Fruit fly (Drosophila melanogaster) whole organism, embryonic: Measurements from ENCODE around the gene RpL36.

Experiments
- CG10543 ChIP-seq: fragments of 200-800 bp; sonication (Bioruptor generic); optimal IDR thresholded peaks from 3 replicates; lab custom pipeline; 2017; ENCODE audit warnings: missing biosample characterization, mild to moderate bottlenecking, missing genetic modification characterization, moderate library complexity
- CG18262 ChIP-seq: fragments of 200-800 bp; optimal IDR thresholded peaks from 3 replicates; lab custom pipeline; 2019; ENCODE audit warnings: missing biosample characterization, mild to moderate bottlenecking, missing genetic modification characterization, moderate library complexity
- CG1832 ChIP-seq: fragments of 200-800 bp; sonication (Bioruptor generic); optimal IDR thresholded peaks from 2 replicates; lab custom pipeline; 2017; ENCODE audit warnings: missing biosample characterization, mild to moderate bottlenecking, missing genetic modification characterization, inconsistent platforms
- CG2116 ChIP-seq: fragments of 200-800 bp; sonication (Bioruptor generic); optimal IDR thresholded peaks from 3 replicates; lab custom pipeline; 2018; ENCODE audit warnings: missing biosample characterization, mild to moderate bottlenecking, missing genetic modification characterization
- CG7987 ChIP-seq: fragments of 200-800 bp; sonication (Bioruptor generic); optimal IDR thresholded peaks from 2 replicates; lab custom pipeline; 2018; ENCODE audit warnings: missing biosample characterization, mild to moderate bottlenecking, missing genetic modification characterization, moderate library complexity
- CG8924 ChIP-seq: fragments of 200-800 bp; optimal IDR thresholded peaks from 3 replicates; lab custom pipeline; 2019; ENCODE audit warnings: missing biosample characterization, mild to moderate bottlenecking, missing genetic modification characterization, moderate library complexity
- D ChIP-seq, 2 experiments: fragments of 200-800 bp in 1 of 2; fragments of >200 bp in 1 of 2; sonication (Bioruptor generic) in 1 of 2; optimal IDR thresholded peaks; 2 replicates in 1 of 2; 3 replicates in 1 of 2; lab custom pipeline; 2017; ENCODE audit warnings: mild to moderate bottlenecking in 1 of 2, missing biosample characterization in 1 of 2, missing genetic modification characterization in 1 of 2, missing genetic modification reagents in 1 of 2
- Deaf1 ChIP-seq: fragments of 200-800 bp; optimal IDR thresholded peaks from 3 replicates; lab custom pipeline; 2019; ENCODE audit warnings: missing biosample characterization, mild to moderate bottlenecking, missing genetic modification characterization, moderate library complexity
- Ets65A ChIP-seq: fragments of 200-800 bp; sonication (Bioruptor generic); peaks from one replicate; lab custom pipeline; 2016; ENCODE audit warnings: missing biosample characterization, missing genetic modification characterization
- GATAe ChIP-seq: fragments of 200-800 bp; sonication (Bioruptor generic); conservative IDR thresholded peaks from 2 replicates; pipeline ENCODE4 v1.3.6; 2022; ENCODE audit warnings: missing biosample characterization, missing genetic modification characterization
- Hey ChIP-seq: fragments of 200-800 bp; sonication (Bioruptor generic); optimal IDR thresholded peaks from 3 replicates; lab custom pipeline; 2018; ENCODE audit warnings: missing biosample characterization, mild to moderate bottlenecking, missing genetic modification characterization
- HmgZ ChIP-seq: fragments of 200-800 bp; sonication (Bioruptor generic); optimal IDR thresholded peaks from 2 replicates; lab custom pipeline; 2018; ENCODE audit warnings: missing biosample characterization, mild to moderate bottlenecking, missing genetic modification characterization
- Hr78 ChIP-seq, 2 experiments: fragments of 200-800 bp in 1 of 2; fragments of >200 bp in 1 of 2; sonication (Bioruptor generic) in 1 of 2; optimal IDR thresholded peaks; 2 replicates each; lab custom pipeline; 2017 to 2019; ENCODE audit warnings: missing biosample characterization in 2 of 2, missing genetic modification characterization in 2 of 2, mild to moderate bottlenecking in 1 of 2, moderate library complexity in 1 of 2
- Med ChIP-seq: fragments of 200-800 bp; sonication (Bioruptor generic); peaks from one replicate; lab custom pipeline; 2016; ENCODE audit warnings: missing biosample characterization, missing genetic modification characterization, mild to moderate bottlenecking, inconsistent platforms, moderate library complexity
- NC2α ChIP-seq: fragments of 200-800 bp; sonication (Bioruptor generic); optimal IDR thresholded peaks from 2 replicates; lab custom pipeline; 2016; ENCODE audit warnings: missing biosample characterization, missing genetic modification characterization
- Rfx ChIP-seq: fragments of 200-800 bp; sonication (Bioruptor generic); IDR thresholded peaks from 2 replicates; pipeline ENCODE4 v1.3.6; 2022; ENCODE audit warnings: missing biosample characterization, missing genetic modification characterization
- chinmo ChIP-seq: fragments of 200-800 bp; sonication (Bioruptor generic); IDR thresholded peaks from 4 replicates; pipeline ENCODE4 v1.3.6; 2022; ENCODE audit warnings: missing biosample characterization, missing genetic modification characterization; ENCODE audit not compliant: partially characterized antibody
- crol ChIP-seq: fragments of 200-800 bp; sonication (Bioruptor generic); IDR thresholded peaks from 2 replicates; pipeline ENCODE4 v1.3.6; 2022; ENCODE audit warnings: missing biosample characterization, missing genetic modification characterization
- exex ChIP-seq: fragments of 200-800 bp; sonication (Bioruptor generic); optimal IDR thresholded peaks from 4 replicates; lab custom pipeline; 2018; ENCODE audit warnings: missing biosample characterization, mild to moderate bottlenecking, missing genetic modification characterization, moderate library complexity
- gem ChIP-seq: fragments of 200-800 bp; sonication (Bioruptor generic); optimal IDR thresholded peaks from 2 replicates; lab custom pipeline; 2019; ENCODE audit warnings: missing biosample characterization, mild to moderate bottlenecking, missing genetic modification characterization, moderate library complexity
- grn ChIP-seq: fragments of 200-800 bp; sonication (Bioruptor generic); optimal IDR thresholded peaks from 3 replicates; lab custom pipeline; 2017; ENCODE audit warnings: missing biosample characterization, missing genetic modification characterization
- kni ChIP-seq: fragments of 200-800 bp; sonication (Bioruptor generic); optimal IDR thresholded peaks from 3 replicates; lab custom pipeline; 2017; ENCODE audit warnings: mild to moderate bottlenecking, missing biosample characterization, missing genetic modification reagents, missing genetic modification characterization
- mirr ChIP-seq: fragments of 200-800 bp; sonication (Bioruptor generic); optimal IDR thresholded peaks from 3 replicates; lab custom pipeline; 2018; ENCODE audit warnings: missing biosample characterization, mild to moderate bottlenecking, missing genetic modification characterization
- phol ChIP-seq: fragments of 200-800 bp; sonication (Bioruptor generic); optimal IDR thresholded peaks from 3 replicates; lab custom pipeline; 2018; ENCODE audit warnings: missing biosample characterization, mild to moderate bottlenecking, missing genetic modification characterization, moderate library complexity
- pros ChIP-seq: fragments of 200-800 bp; sonication (Bioruptor generic); optimal IDR thresholded peaks from 3 replicates; lab custom pipeline; 2019; ENCODE audit warnings: missing biosample characterization, mild to moderate bottlenecking, missing genetic modification characterization, moderate library complexity
- sd ChIP-seq: fragments of 200-800 bp; sonication (Bioruptor generic); optimal IDR thresholded peaks from 3 replicates; lab custom pipeline; 2018; ENCODE audit warnings: missing biosample characterization, mild to moderate bottlenecking, missing genetic modification characterization, moderate library complexity
- sens ChIP-seq: fragments of 200-800 bp; sonication (Bioruptor generic); peaks from one replicate; lab custom pipeline; 2016; ENCODE audit warnings: missing biosample characterization, missing genetic modification characterization
- seq ChIP-seq: fragments of 200-800 bp; sonication (Bioruptor generic); IDR thresholded peaks from 2 replicates; pipeline ENCODE4 v1.3.6; 2022; ENCODE audit warnings: missing biosample characterization, missing genetic modification characterization
- slou ChIP-seq: fragments of 200-800 bp; sonication (Bioruptor generic); optimal IDR thresholded peaks from 3 replicates; lab custom pipeline; 2016; ENCODE audit warnings: missing biosample characterization, missing genetic modification characterization
- stc ChIP-seq: fragments of 200-800 bp; sonication (Bioruptor generic); IDR thresholded peaks from 2 replicates; pipeline ENCODE4 v1.3.6; 2022; ENCODE audit warnings: missing biosample characterization, missing genetic modification characterization
- sug ChIP-seq: fragments of 200-800 bp; optimal IDR thresholded peaks from 2 replicates; lab custom pipeline; 2019; ENCODE audit warnings: missing biosample characterization, mild to moderate bottlenecking, missing genetic modification characterization, moderate library complexity
- tll ChIP-seq, 2 experiments: fragments of 200-800 bp in 1 of 2; fragments of >200 bp in 1 of 2; sonication (Bioruptor generic) in 1 of 2; optimal IDR thresholded peaks; 2 replicates each; lab custom pipeline; 2017 to 2019; ENCODE audit warnings: missing biosample characterization in 2 of 2, missing genetic modification characterization in 2 of 2, mild to moderate bottlenecking in 1 of 2, moderate library complexity in 1 of 2
- wek ChIP-seq: fragments of 200-800 bp; sonication (Bioruptor generic); optimal IDR thresholded peaks from 3 replicates; lab custom pipeline; 2018; ENCODE audit warnings: missing biosample characterization, mild to moderate bottlenecking, missing genetic modification characterization, moderate library complexity

Gene RpL36

dm6 chrX:610048-610447 lies 19.2 kb downstream of the RpL36 start (continued):
- TF ChIP-seq phol (tag; lab: Kevin White, UChicago), result peak; percentile 13
- no peak for TF ChIP-seq CG8924 (tag; lab: Kevin White, UChicago)
- TF ChIP-seq seq (GFP tag; lab: Robert Waterston, UW), result peak; percentile 53; the same call in 1 of the 2 replicates
- peak; percentile 21 for TF ChIP-seq CG1832 (GFP tag; lab: Kevin White, UChicago)

dm6 chrX:601984-602383 lies 27.3 kb downstream of the RpL36 start:
- TF ChIP-seq kni, result peak; percentile 37
- peak in 1 of 2 experiments; percentile 53 for TF ChIP-seq tll (GFP tag; optimal IDR thresholded peaks at IDR 0.05; lab: Kevin White, UChicago)
- TF ChIP-seq sens, result peak; percentile 23
- no peak for TF ChIP-seq stc (GFP tag; lab: Robert Waterston, UW)
- no peak for TF ChIP-seq CG18262
- peak; percentile 96 for TF ChIP-seq Hey
- TF ChIP-seq D (optimal IDR thresholded peaks at IDR 0.05; lab: Kevin White, UChicago), result no peak
- TF ChIP-seq D (GFP tag; optimal IDR thresholded peaks at IDR 0.05; lab: Kevin White, UChicago), result peak; percentile 7
- TF ChIP-seq pros (GFP tag; lab: Kevin White, UChicago), result peak; percentile 47

- TF ChIP-seq chinmo (GFP tag; lab: Robert Waterston, UW) (peak; percentile 69; the same call in 2 of the 4 replicates), CG2116 (GFP tag; lab: Kevin White, UChicago) (no peak), Ets65A (GFP tag; lab: Kevin White, UChicago) (peak; percentile 37), Hr78 (GFP tag; optimal IDR thresholded peaks at IDR 0.05; lab: Kevin White, UChicago) (peak in 1 of 2 experiments; percentile 18), mirr (peak; percentile 93), CG10543 (GFP tag; lab: Kevin White, UChicago) (peak; percentile 75), HmgZ (tag; lab: Kevin White, UChicago) (peak; percentile 43), Deaf1 (tag; lab: Kevin White, UChicago) (peak; percentile 81), Hey (peak; percentile 76), Rfx (GFP tag; lab: Robert Waterston, UW) (0 out of 2 replicates have a peak, but pooled peaks have one; percentile 8), sens (no peak), tll (GFP tag; optimal IDR thresholded peaks at IDR 0.05; lab: Kevin White, UChicago) (no peak), CG7987 (GFP tag; lab: Kevin White, UChicago) (peak; percentile 84), sd (tag; lab: Kevin White, UChicago) (peak; percentile 9), exex (peak; percentile 74), grn (peak; percentile 95), NC2α (no peak), slou (GFP tag; lab: Kevin White, UChicago) (no peak), crol (GFP tag; lab: Robert Waterston, UW) (peak; percentile 90), wek (GFP tag; lab: Kevin White, UChicago) (no peak), gem (tag; lab: Kevin White, UChicago) (peak; percentile 9), sug (tag; lab: Kevin White, UChicago) (peak; percentile 83), GATAe (GFP tag; lab: Robert Waterston, UW) (peak; percentile 81), Med (peak; percentile 79)
- TF ChIP-seq, all 482 proteins: peak for 18
Measured at dm6 chrX:599727-600126, 29.6 kb downstream of the RpL36 start.
